Worm (Caenorhabditis elegans) whole organism, young adult: ENCODE results near the gene F44E5.1.

Experiments
- D2030.7 ChIP-seq: fragments of 200-800 bp; sonication (Bioruptor generic); IDR thresholded peaks from 2 replicates; pipeline ENCODE4 v1.3.6; 2022; ENCODE audit warnings: missing genetic modification reagents, missing genetic modification characterization, missing compliant biosample characterization
- F10E7.11 ChIP-seq: sonication (generic microtip); optimal IDR thresholded peaks from 2 replicates; lab custom pipeline; 2017; ENCODE audit warnings: mild to moderate bottlenecking, missing genetic modification characterization, moderate library complexity, missing compliant biosample characterization
- F33H1.4 ChIP-seq: fragments of 200-800 bp; sonication (Bioruptor generic); IDR thresholded peaks from 2 replicates; pipeline ENCODE4 v1.3.6; 2022; ENCODE audit warnings: missing genetic modification reagents, missing genetic modification characterization, missing compliant biosample characterization
- F49E8.2 ChIP-seq: sonication (generic microtip); optimal IDR thresholded peaks from 3 replicates; lab custom pipeline; 2017; ENCODE audit warnings: missing genetic modification characterization, mild to moderate bottlenecking, missing compliant biosample characterization, antibody characterized with exemption, moderate library complexity; ENCODE audit not compliant: insufficient read depth
- T26A5.8 ChIP-seq: sonication (generic microtip); optimal IDR thresholded peaks from 2 replicates; lab custom pipeline; 2016; ENCODE audit warnings: missing genetic modification characterization, missing compliant biosample characterization
- Y53F4B.3 ChIP-seq: fragments of 200-800 bp; sonication (Bioruptor generic); IDR thresholded peaks from 2 replicates; pipeline ENCODE4 v1.3.6; 2022; ENCODE audit warnings: missing genetic modification reagents, missing genetic modification characterization, missing compliant biosample characterization
- Y53G8AR.9 ChIP-seq: fragments of 200-800 bp; sonication (Bioruptor generic); conservative IDR thresholded peaks from 2 replicates; pipeline ENCODE4 v1.3.6; 2022; ENCODE audit warnings: missing genetic modification reagents, missing genetic modification characterization, missing compliant biosample characterization
- ama-1 ChIP-seq, 3 experiments: fragments of 150-350 bp in 1 of 3; sonication (generic microtip) in 2 of 3; optimal IDR thresholded peaks; 2 replicates each; lab custom pipeline; 2014 to 2018; ENCODE audit warnings: missing biosample characterization in 2 of 3, missing genetic modification characterization in 2 of 3, missing genetic modification reagents in 2 of 3
- attf-5 ChIP-seq: fragments of 200-800 bp; sonication (Bioruptor generic); optimal IDR thresholded peaks from 2 replicates; lab custom pipeline; 2018; ENCODE audit warnings: mild to moderate bottlenecking, missing genetic modification characterization, missing compliant biosample characterization
- attf-6 ChIP-seq: fragments of 200-800 bp; sonication (Bioruptor generic); IDR thresholded peaks from 2 replicates; pipeline ENCODE4 v1.3.6; 2022; ENCODE audit warnings: missing genetic modification reagents, missing genetic modification characterization, missing compliant biosample characterization
- ccch-3 ChIP-seq: fragments of 200-800 bp; sonication (Bioruptor generic); optimal IDR thresholded peaks from 2 replicates; lab custom pipeline; 2018; ENCODE audit warnings: mild to moderate bottlenecking, missing genetic modification characterization, missing compliant biosample characterization
- ceh-100 ChIP-seq: fragments of 200-800 bp; sonication (Bioruptor generic); IDR thresholded peaks from 2 replicates; pipeline ENCODE4 v1.3.6; 2022; ENCODE audit warnings: missing genetic modification reagents, missing genetic modification characterization, missing compliant biosample characterization
- ceh-58 ChIP-seq: fragments of 200-800 bp; sonication (Bioruptor generic); IDR thresholded peaks from 2 replicates; pipeline ENCODE4 v1.3.6; 2022; ENCODE audit warnings: missing genetic modification characterization, missing compliant biosample characterization
- ceh-79 ChIP-seq: sonication (generic microtip); optimal IDR thresholded peaks from 2 replicates; lab custom pipeline; 2017; ENCODE audit warnings: mild to moderate bottlenecking, missing genetic modification characterization, missing compliant biosample characterization
- dox-1 ChIP-seq: fragments of 200-800 bp; sonication (Bioruptor generic); IDR thresholded peaks from 2 replicates; pipeline ENCODE4 v1.3.6; 2022; ENCODE audit warnings: missing genetic modification reagents, missing genetic modification characterization, missing compliant biosample characterization
- dpff-1 ChIP-seq: sonication (generic microtip); optimal IDR thresholded peaks from 2 replicates; lab custom pipeline; 2017; ENCODE audit warnings: mild to moderate bottlenecking, missing genetic modification characterization, missing compliant biosample characterization
- dpl-1 ChIP-seq: fragments of 150-350 bp; optimal IDR thresholded peaks from 2 replicates; lab custom pipeline; 2014; ENCODE audit warnings: missing biosample characterization, missing genetic modification reagents, missing genetic modification characterization
- efl-1 ChIP-seq: fragments of 150-350 bp; optimal IDR thresholded peaks from 2 replicates; lab custom pipeline; 2014; ENCODE audit warnings: missing biosample characterization, missing genetic modification reagents, missing genetic modification characterization
- fkh-3 ChIP-seq: sonication (generic microtip); optimal IDR thresholded peaks from 2 replicates; lab custom pipeline; 2016; ENCODE audit warnings: mild to moderate bottlenecking, missing genetic modification characterization, missing compliant biosample characterization
- gei-17 ChIP-seq: fragments of 200-800 bp; sonication (Bioruptor generic); optimal IDR thresholded peaks from 2 replicates; lab custom pipeline; 2018; ENCODE audit warnings: mild to moderate bottlenecking, missing genetic modification characterization, missing compliant biosample characterization
- him-1 ChIP-seq: sonication (generic microtip); optimal IDR thresholded peaks from 2 replicates; lab custom pipeline; 2016; ENCODE audit warnings: missing genotype, missing genetic modification reagents, missing genetic modification characterization, missing compliant biosample characterization
- hlh-12 ChIP-seq: sonication (generic microtip); optimal IDR thresholded peaks from 2 replicates; lab custom pipeline; 2016; ENCODE audit warnings: missing genetic modification characterization, missing compliant biosample characterization
- hlh-26 ChIP-seq: fragments of 200-800 bp; sonication (Bioruptor generic); conservative IDR thresholded peaks from 2 replicates; pipeline ENCODE4 v1.3.6; 2022; ENCODE audit warnings: missing genetic modification reagents, missing genetic modification characterization, missing compliant biosample characterization
- hmg-20 ChIP-seq: fragments of 200-800 bp; sonication (Bioruptor generic); IDR thresholded peaks from 2 replicates; pipeline ENCODE4 v1.3.6; 2022; ENCODE audit warnings: missing genetic modification reagents, missing genetic modification characterization, missing compliant biosample characterization
- lag-1 ChIP-seq: fragments of 200-800 bp; sonication (Bioruptor generic); IDR thresholded peaks from 2 replicates; pipeline ENCODE4 v1.3.6; 2022; ENCODE audit warnings: missing genetic modification reagents, missing genetic modification characterization, missing compliant biosample characterization
- let-526 ChIP-seq: fragments of 200-800 bp; sonication (Bioruptor generic); IDR thresholded peaks from 2 replicates; pipeline ENCODE4 v1.3.6; 2022; ENCODE audit warnings: missing genetic modification reagents, missing genetic modification characterization, missing compliant biosample characterization
- let-607 ChIP-seq, 2 experiments: fragments of 200-800 bp in 1 of 2; sonication (Bioruptor generic) in 1 of 2; sonication (generic microtip) in 1 of 2; optimal IDR thresholded peaks; 2 replicates each; lab custom pipeline; 2016 to 2018; ENCODE audit warnings: mild to moderate bottlenecking in 2 of 2, missing compliant biosample characterization in 2 of 2, missing genetic modification characterization in 2 of 2, moderate library complexity in 2 of 2, missing genotype in 1 of 2
- lin-35 ChIP-seq, 3 experiments: fragments of 150-350 bp in 2 of 3; sonication (generic microtip) in 1 of 3; optimal IDR thresholded peaks; 2 replicates each; lab custom pipeline; 2014 to 2018; ENCODE audit warnings: missing biosample characterization in 3 of 3, missing genetic modification characterization in 3 of 3, missing genetic modification reagents in 3 of 3
- lir-1 ChIP-seq: fragments of 200-800 bp; sonication (Bioruptor generic); conservative IDR thresholded peaks from 2 replicates; pipeline ENCODE4 v1.3.6; 2022; ENCODE audit warnings: missing genetic modification reagents, missing genetic modification characterization, missing compliant biosample characterization
- lsl-1 ChIP-seq: fragments of 200-800 bp; sonication (Bioruptor generic); optimal IDR thresholded peaks from 2 replicates; lab custom pipeline; 2018; ENCODE audit warnings: mild to moderate bottlenecking, missing genetic modification characterization, moderate library complexity, missing compliant biosample characterization
- madf-3 ChIP-seq: fragments of 200-800 bp; sonication (Bioruptor generic); IDR thresholded peaks from 2 replicates; pipeline ENCODE4 v1.3.6; 2022; ENCODE audit warnings: missing genetic modification reagents, missing genetic modification characterization, missing compliant biosample characterization
- madf-6 ChIP-seq: fragments of 200-800 bp; sonication (Bioruptor generic); IDR thresholded peaks from 2 replicates; pipeline ENCODE4 v1.3.6; 2022; ENCODE audit warnings: missing genetic modification reagents, missing genetic modification characterization, missing compliant biosample characterization
- madf-8 ChIP-seq: fragments of 200-800 bp; sonication (Bioruptor generic); conservative IDR thresholded peaks from 2 replicates; pipeline ENCODE4 v1.3.6; 2022; ENCODE audit warnings: missing genetic modification reagents, missing genetic modification characterization, missing compliant biosample characterization
- nfya-1 ChIP-seq: sonication (generic microtip); optimal IDR thresholded peaks from 2 replicates; lab custom pipeline; 2017; ENCODE audit warnings: antibody characterized with exemption, missing compliant biosample characterization, missing genetic modification characterization, borderline replicate concordance; ENCODE audit not compliant: insufficient read depth
- nhr-80 ChIP-seq: sonication (generic microtip); optimal IDR thresholded peaks from 2 replicates; lab custom pipeline; 2016; ENCODE audit warnings: missing genetic modification characterization, missing compliant biosample characterization
- pha-4 ChIP-seq: fragments of 150-350 bp; sonication (generic microtip); optimal IDR thresholded peaks from 2 replicates; lab custom pipeline; 2014; ENCODE audit warnings: missing biosample characterization, missing genetic modification reagents, missing genetic modification characterization
- rec-8 ChIP-seq, 2 experiments: sonication (generic microtip); optimal IDR thresholded peaks; 2 replicates each; lab custom pipeline; 2016; ENCODE audit warnings: mild to moderate bottlenecking in 2 of 2, missing genetic modification characterization in 2 of 2, missing genetic modification reagents in 2 of 2, missing genotype in 2 of 2, missing biosample characterization in 1 of 2, missing compliant biosample characterization in 1 of 2, moderate library complexity in 1 of 2
- repo-1 ChIP-seq: sonication (generic microtip); optimal IDR thresholded peaks from 2 replicates; lab custom pipeline; 2017; ENCODE audit warnings: mild to moderate bottlenecking, missing genetic modification characterization, missing compliant biosample characterization
- snpc-1.1 ChIP-seq: sonication (generic microtip); optimal IDR thresholded peaks from 2 replicates; lab custom pipeline; 2017; ENCODE audit warnings: missing genetic modification characterization, mild to moderate bottlenecking, missing compliant biosample characterization, antibody characterized with exemption, moderate library complexity, missing genotype, missing genetic modification reagents; ENCODE audit not compliant: insufficient read depth
- snpc-3.4 ChIP-seq: sonication (generic microtip); optimal IDR thresholded peaks from 2 replicates; lab custom pipeline; 2017; ENCODE audit warnings: missing genetic modification characterization, mild to moderate bottlenecking, missing compliant biosample characterization, antibody characterized with exemption, moderate library complexity, missing genotype, missing genetic modification reagents
- somi-1 ChIP-seq: fragments of 200-800 bp; sonication (Bioruptor generic); optimal IDR thresholded peaks from 2 replicates; lab custom pipeline; 2018; ENCODE audit warnings: mild to moderate bottlenecking, missing genetic modification characterization, missing compliant biosample characterization
- tlf-1 ChIP-seq: fragments of 200-800 bp; sonication (Bioruptor generic); optimal IDR thresholded peaks from 2 replicates; lab custom pipeline; 2018; ENCODE audit warnings: mild to moderate bottlenecking, missing genetic modification characterization, missing compliant biosample characterization
- unc-130 ChIP-seq: sonication (generic microtip); optimal IDR thresholded peaks from 2 replicates; lab custom pipeline; 2016; ENCODE audit warnings: missing genetic modification reagents, missing genetic modification characterization, missing compliant biosample characterization
- ztf-18 ChIP-seq: sonication (generic microtip); optimal IDR thresholded peaks from 2 replicates; lab custom pipeline; 2016; ENCODE audit warnings: missing genotype, mild to moderate bottlenecking, missing genetic modification characterization, missing compliant biosample characterization
- ztf-25 ChIP-seq: fragments of 200-800 bp; sonication (Bioruptor generic); IDR thresholded peaks from 2 replicates; pipeline ENCODE4 v1.3.6; 2022; ENCODE audit warnings: missing genetic modification reagents, missing genetic modification characterization, missing compliant biosample characterization
- ztf-26 ChIP-seq: sonication (generic microtip); optimal IDR thresholded peaks from 2 replicates; lab custom pipeline; 2017; ENCODE audit warnings: missing genetic modification characterization, missing compliant biosample characterization
- ztf-6 ChIP-seq: fragments of 200-800 bp; sonication (Bioruptor generic); IDR thresholded peaks from 2 replicates; pipeline ENCODE4 v1.3.6; 2022; ENCODE audit warnings: missing genetic modification reagents, missing genetic modification characterization, missing compliant biosample characterization

Gene F44E5.1

DNA sequence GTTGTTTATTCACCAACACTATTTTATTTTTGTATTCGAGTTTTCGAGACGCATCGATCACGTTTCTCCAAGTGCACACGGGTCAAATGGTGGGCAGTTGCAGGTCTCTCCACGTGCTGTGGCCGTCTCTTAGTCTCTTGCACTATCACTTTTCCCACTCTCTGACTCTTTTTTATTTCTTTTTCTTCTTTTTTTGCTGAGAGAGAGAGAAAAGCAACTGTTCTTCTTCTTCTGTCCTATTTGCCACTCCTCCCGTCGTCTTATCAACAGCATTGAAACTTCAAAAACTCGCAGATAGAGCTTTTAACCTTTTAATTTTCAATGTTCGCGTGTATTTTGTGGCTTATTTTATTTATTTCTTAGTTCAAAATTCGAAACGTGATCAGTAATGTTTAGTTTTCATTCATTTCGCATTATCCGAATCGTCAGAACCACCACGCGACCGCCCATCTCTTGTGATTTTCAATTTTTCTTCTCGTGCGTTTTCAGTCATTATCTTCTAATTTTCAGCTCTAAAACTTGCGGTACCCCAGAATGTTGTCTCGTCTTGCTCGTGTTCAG is 45.7 kb downstream of the F44E5.1 start, which contains the start of gene alh-8 (continued):
- TF ChIP-seq nfya-1 (tag; lab: Kevin White, UChicago) (no peak), ceh-58 (no peak), ceh-100 (GFP tag; lab: Robert Waterston, UW) (no peak), madf-3 (peak; percentile 80), ztf-26 (peak; percentile 40), him-1 (no peak), attf-5 (GFP tag; lab: Kevin White, UChicago) (peak; percentile 48), lag-1 (GFP tag; lab: Robert Waterston, UW) (no peak), ceh-79 (no peak), dpff-1 (tag; lab: Kevin White, UChicago) (no peak), Y53F4B.3 (GFP tag; lab: Robert Waterston, UW) (no peak), T26A5.8 (tag; lab: Kevin White, UChicago) (no peak), ama-1 (optimal IDR thresholded peaks at IDR 0.05; lab: Kevin White, UChicago) (no peak), ama-1 (GFP tag; optimal IDR thresholded peaks at IDR 0.05; lab: Kevin White, UChicago) (no peak), repo-1 (tag; lab: Kevin White, UChicago) (no peak), F33H1.4 (GFP tag; lab: Robert Waterston, UW) (no peak), nhr-80 (tag; lab: Kevin White, UChicago) (peak; percentile 88), madf-6 (GFP tag; lab: Robert Waterston, UW) (no peak; the same call in 1 of the 2 replicates), somi-1 (GFP tag; lab: Kevin White, UChicago) (peak; percentile 68), ztf-6 (no peak), snpc-1.1 (tag; lab: Kevin White, UChicago) (no peak), rec-8 (tag; optimal IDR thresholded peaks at IDR 0.05; lab: Kevin White, UChicago) (no peak), efl-1 (GFP tag; lab: Kevin White, UChicago) (no peak), lin-35 (GFP tag; optimal IDR thresholded peaks at IDR 0.05; lab: Kevin White, UChicago) (no peak), F10E7.11 (tag; lab: Kevin White, UChicago) (peak; percentile 51), lsl-1 (GFP tag; lab: Kevin White, UChicago) (no peak), ztf-18 (peak; percentile 10), let-607 (tag; optimal IDR thresholded peaks at IDR 0.05; lab: Kevin White, UChicago) (no peak), fkh-3 (tag; lab: Kevin White, UChicago) (no peak), hmg-20 (GFP tag; lab: Robert Waterston, UW) (no peak), madf-8 (GFP tag; lab: Robert Waterston, UW) (no peak), F49E8.2 (no peak), snpc-3.4 (peak; percentile 3), lir-1 (GFP tag; lab: Robert Waterston, UW) (0 out of 2 replicates have a peak, but pooled peaks have one; percentile 30), let-526 (GFP tag; lab: Robert Waterston, UW) (no peak), unc-130 (GFP tag; lab: Kevin White, UChicago) (no peak), dox-1 (0 out of 2 replicates have a peak, but pooled peaks have one; percentile 25), hlh-26 (GFP tag; lab: Robert Waterston, UW) (no peak), tlf-1 (peak; percentile 65), dpl-1 (GFP tag; lab: Kevin White, UChicago) (no peak), pha-4 (tag; lab: Kevin White, UChicago) (no peak), ccch-3 (GFP tag; lab: Kevin White, UChicago) (no peak), hlh-12 (tag; lab: Kevin White, UChicago) (no peak), gei-17 (GFP tag; lab: Kevin White, UChicago) (peak; percentile 30), attf-6 (GFP tag; lab: Robert Waterston, UW) (no peak), ztf-25 (no peak), D2030.7 (0 out of 2 replicates have a peak, but pooled peaks have one; percentile 14), Y53G8AR.9 (peak; percentile 33; the same call in 1 of the 2 replicates)
